Worm (Caenorhabditis elegans) whole organism, L4 larva: ENCODE measurements around the gene prp-19.

Experiments
- F10B5.3 ChIP-seq: sonication (generic microtip); optimal IDR thresholded peaks from 2 replicates; lab custom pipeline; 2016; ENCODE audit warnings: mild to moderate bottlenecking, missing genetic modification characterization, missing compliant biosample characterization
- F37D6.2 ChIP-seq: sonication (generic microtip); optimal IDR thresholded peaks from 2 replicates; lab custom pipeline; 2016; ENCODE audit warnings: mild to moderate bottlenecking, missing genetic modification characterization, missing compliant biosample characterization
- F44E2.7 ChIP-seq: fragments of 200-800 bp; sonication (Bioruptor generic); IDR thresholded peaks from 2 replicates; pipeline ENCODE4 v2.1.2; 2022; ENCODE audit warnings: missing genetic modification characterization, missing compliant biosample characterization
- F49E8.2 ChIP-seq: sonication (generic microtip); optimal IDR thresholded peaks from 2 replicates; lab custom pipeline; 2016; ENCODE audit warnings: missing compliant biosample characterization, mild to moderate bottlenecking, missing genetic modification characterization, borderline replicate concordance
- T26A8.4 ChIP-seq: fragments of 200-800 bp; sonication (Bioruptor generic); IDR thresholded peaks from 2 replicates; pipeline ENCODE4 v1.3.6; 2022; ENCODE audit warnings: missing genetic modification characterization, missing compliant biosample characterization
- Y105C5A.15 ChIP-seq: fragments of 200-800 bp; sonication (Bioruptor generic); IDR thresholded peaks from 2 replicates; pipeline ENCODE4 v1.3.6; 2022; ENCODE audit warnings: missing genetic modification characterization, missing compliant biosample characterization
- Y75B8A.6 ChIP-seq: fragments of 200-800 bp; sonication (Bioruptor generic); IDR thresholded peaks from 2 replicates; pipeline ENCODE4 v1.3.6; 2022; ENCODE audit warnings: missing genetic modification reagents, missing genetic modification characterization, missing compliant biosample characterization
- ZK337.2 ChIP-seq: fragments of 200-800 bp; sonication (Bioruptor generic); IDR thresholded peaks from 2 replicates; pipeline ENCODE4 v1.3.6; 2022; ENCODE audit warnings: missing genetic modification reagents, missing genetic modification characterization, missing compliant biosample characterization
- aha-1 ChIP-seq: fragments of 150-350 bp; peaks from one replicate; lab custom pipeline; 2014; ENCODE audit warnings: missing biosample characterization, missing genetic modification characterization
- aly-2 ChIP-seq: sonication (generic microtip); optimal IDR thresholded peaks from 2 replicates; lab custom pipeline; 2018; ENCODE audit warnings: missing biosample characterization, missing genetic modification characterization
- ama-1 ChIP-seq: fragments of 150-350 bp; optimal IDR thresholded peaks from 2 replicates; lab custom pipeline; 2014; ENCODE audit warnings: inconsistent platforms, mixed read lengths
- arid-1 ChIP-seq: fragments of 200-800 bp; sonication (Bioruptor generic); conservative IDR thresholded peaks from 2 replicates; pipeline ENCODE4 v1.3.6; 2022; ENCODE audit warnings: missing genetic modification reagents, missing genetic modification characterization, missing compliant biosample characterization
- attf-4 ChIP-seq: sonication (generic microtip); optimal IDR thresholded peaks from 3 replicates; lab custom pipeline; 2017; ENCODE audit warnings: missing biosample characterization, missing genetic modification characterization
- ceh-44 ChIP-seq: fragments of 200-800 bp; sonication (Bioruptor generic); IDR thresholded peaks from 2 replicates; pipeline ENCODE4 v1.3.6; 2022; ENCODE audit warnings: missing genetic modification reagents, missing genetic modification characterization, missing compliant biosample characterization
- ces-1 ChIP-seq: fragments of 150-350 bp; sonication (generic microtip); optimal IDR thresholded peaks from 4 replicates; lab custom pipeline; 2014; ENCODE audit warnings: missing biosample characterization, missing genetic modification reagents, missing genetic modification characterization
- cey-2 ChIP-seq: sonication (generic microtip); optimal IDR thresholded peaks from 3 replicates; lab custom pipeline; 2017; ENCODE audit warnings: missing genetic modification characterization, mild to moderate bottlenecking, missing compliant biosample characterization, antibody characterized with exemption, borderline replicate concordance; ENCODE audit not compliant: insufficient read depth
- daf-19 ChIP-seq: fragments of 200-800 bp; sonication (Bioruptor generic); conservative IDR thresholded peaks from 2 replicates; pipeline ENCODE4 v1.3.6; 2022; ENCODE audit warnings: missing genetic modification characterization, missing compliant biosample characterization
- daf-8 ChIP-seq: fragments of 200-800 bp; sonication (Bioruptor generic); IDR thresholded peaks from 2 replicates; pipeline ENCODE4 v1.3.6; 2022; ENCODE audit warnings: missing genetic modification characterization, missing compliant biosample characterization
- dmd-8 ChIP-seq: fragments of 200-800 bp; sonication (Bioruptor generic); IDR thresholded peaks from 2 replicates; pipeline ENCODE4 v1.3.6; 2022; ENCODE audit warnings: missing genetic modification characterization, missing compliant biosample characterization
- dmd-9 ChIP-seq: fragments of 200-800 bp; sonication (Bioruptor generic); IDR thresholded peaks from 2 replicates; pipeline ENCODE4 v1.3.6; 2022; ENCODE audit warnings: missing genetic modification reagents, missing genetic modification characterization, missing compliant biosample characterization
- fkh-10 ChIP-seq: fragments of 150-350 bp; optimal IDR thresholded peaks from 2 replicates; lab custom pipeline; 2014; ENCODE audit warnings: missing biosample characterization, missing genetic modification reagents, missing genetic modification characterization
- hif-1 ChIP-seq, 2 experiments: sonication (generic microtip); optimal IDR thresholded peaks; 2 replicates each; lab custom pipeline; 2016 to 2017; ENCODE audit warnings: missing compliant biosample characterization in 2 of 2, missing genetic modification characterization in 2 of 2, missing genetic modification reagents in 2 of 2, missing genotype in 2 of 2, mild to moderate bottlenecking in 1 of 2
- hmg-1.1 ChIP-seq: fragments of 200-800 bp; sonication (Bioruptor generic); IDR thresholded peaks from 2 replicates; pipeline ENCODE4 v1.3.6; 2022; ENCODE audit warnings: missing genetic modification reagents, missing genetic modification characterization, missing compliant biosample characterization
- jun-1 ChIP-seq: fragments of 150-350 bp; optimal IDR thresholded peaks from 2 replicates; lab custom pipeline; 2014; ENCODE audit warnings: missing biosample characterization, missing genetic modification reagents, missing genetic modification characterization
- lim-7 ChIP-seq: fragments of 200-800 bp; sonication (Bioruptor generic); IDR thresholded peaks from 2 replicates; pipeline ENCODE4 v1.3.6; 2022; ENCODE audit warnings: missing genetic modification characterization, missing compliant biosample characterization
- lin-15B ChIP-seq: fragments of 150-350 bp; sonication (generic microtip); optimal IDR thresholded peaks from 3 replicates; lab custom pipeline; 2014; ENCODE audit warnings: missing biosample characterization, missing genetic modification characterization
- lin-38 ChIP-seq: fragments of 200-800 bp; sonication (Bioruptor generic); IDR thresholded peaks from 2 replicates; pipeline ENCODE4 v1.3.6; 2022; ENCODE audit warnings: missing genetic modification reagents, missing genetic modification characterization, missing compliant biosample characterization
- lin-39 ChIP-seq: fragments of 150-350 bp; optimal IDR thresholded peaks from 2 replicates; lab custom pipeline; 2014; ENCODE audit warnings: missing biosample characterization, missing genetic modification reagents, missing genetic modification characterization
- madf-5 ChIP-seq, 2 experiments: fragments of 200-800 bp; sonication (Bioruptor generic); IDR thresholded peaks; 2 replicates each; pipeline ENCODE4 v1.3.6; 2022; ENCODE audit warnings: missing compliant biosample characterization in 2 of 2, missing genetic modification characterization in 2 of 2
- madf-9 ChIP-seq: fragments of 200-800 bp; sonication (Bioruptor generic); conservative IDR thresholded peaks from 2 replicates; pipeline ENCODE4 v1.3.6; 2022; ENCODE audit warnings: missing genetic modification reagents, missing genetic modification characterization, missing compliant biosample characterization
- mdl-1 ChIP-seq, 2 experiments: fragments of 150-350 bp in 1 of 2; sonication (generic microtip) in 1 of 2; optimal IDR thresholded peaks; 2 replicates each; lab custom pipeline; 2014 to 2017; ENCODE audit warnings: missing biosample characterization in 2 of 2, missing genetic modification characterization in 2 of 2
- mes-2 ChIP-seq: sonication (generic microtip); optimal IDR thresholded peaks from 2 replicates; lab custom pipeline; 2016; ENCODE audit warnings: missing genotype, mild to moderate bottlenecking, missing genetic modification characterization, missing compliant biosample characterization; ENCODE audit not compliant: poor library complexity, severe bottlenecking
- mxl-3 ChIP-seq: fragments of 200-800 bp; sonication (Bioruptor generic); optimal IDR thresholded peaks from 2 replicates; lab custom pipeline; 2018; ENCODE audit warnings: mild to moderate bottlenecking, missing genetic modification characterization, missing compliant biosample characterization
- nhr-237 ChIP-seq: sonication (generic microtip); optimal IDR thresholded peaks from 2 replicates; lab custom pipeline; 2017; ENCODE audit warnings: missing biosample characterization, missing genetic modification characterization
- nhr-48 ChIP-seq: sonication (generic microtip); optimal IDR thresholded peaks from 2 replicates; lab custom pipeline; 2016; ENCODE audit warnings: mild to moderate bottlenecking, missing genetic modification characterization, missing compliant biosample characterization
- nhr-6 ChIP-seq: fragments of 150-350 bp; optimal IDR thresholded peaks from 2 replicates; lab custom pipeline; 2014; ENCODE audit warnings: missing biosample characterization, missing genetic modification characterization
- nhr-76 ChIP-seq: fragments of 150-350 bp; optimal IDR thresholded peaks from 2 replicates; lab custom pipeline; 2014; ENCODE audit warnings: missing biosample characterization, missing genetic modification characterization
- php-3 ChIP-seq: fragments of 200-800 bp; sonication (Bioruptor generic); IDR thresholded peaks from 2 replicates; pipeline ENCODE4 v1.3.6; 2022; ENCODE audit warnings: missing genetic modification reagents, missing genetic modification characterization, missing compliant biosample characterization
- pqm-1 ChIP-seq: sonication (generic microtip); optimal IDR thresholded peaks from 2 replicates; lab custom pipeline; 2017; ENCODE audit warnings: missing biosample characterization, missing genetic modification characterization
- saeg-2 ChIP-seq: fragments of 200-800 bp; sonication (Bioruptor generic); IDR thresholded peaks from 2 replicates; pipeline ENCODE4 v1.3.6; 2022; ENCODE audit warnings: missing genetic modification reagents, missing genetic modification characterization, missing compliant biosample characterization
- sdz-12 ChIP-seq: fragments of 200-800 bp; sonication (Bioruptor generic); optimal IDR thresholded peaks from 2 replicates; lab custom pipeline; 2018; ENCODE audit warnings: mild to moderate bottlenecking, missing genetic modification characterization, missing compliant biosample characterization
- set-16 ChIP-seq: fragments of 200-800 bp; sonication (Bioruptor generic); IDR thresholded peaks from 2 replicates; pipeline ENCODE4 v1.3.6; 2022; ENCODE audit warnings: missing genetic modification reagents, missing genetic modification characterization, missing compliant biosample characterization
- skn-1 ChIP-seq: fragments of 150-350 bp; optimal IDR thresholded peaks from 2 replicates; lab custom pipeline; 2014; ENCODE audit warnings: missing biosample characterization, missing genetic modification characterization
- snpc-1.2 ChIP-seq: fragments of 200-800 bp; sonication (Bioruptor generic); IDR thresholded peaks from 2 replicates; pipeline ENCODE4 v1.3.6; 2022; ENCODE audit warnings: missing genetic modification reagents, missing genetic modification characterization, missing compliant biosample characterization
- unc-39 ChIP-seq: sonication (generic microtip); optimal IDR thresholded peaks from 2 replicates; lab custom pipeline; 2017; ENCODE audit warnings: missing biosample characterization, missing genetic modification characterization
- vab-7 ChIP-seq: fragments of 200-800 bp; sonication (Bioruptor generic); IDR thresholded peaks from 2 replicates; pipeline ENCODE4 v1.3.6; 2022; ENCODE audit warnings: missing genetic modification reagents, missing genetic modification characterization, missing compliant biosample characterization
- zag-1 ChIP-seq: fragments of 150-350 bp; optimal IDR thresholded peaks from 2 replicates; lab custom pipeline; 2014; ENCODE audit warnings: missing biosample characterization, missing genetic modification characterization
- zfp-2 ChIP-seq: sonication (generic microtip); optimal IDR thresholded peaks from 2 replicates; lab custom pipeline; 2016; ENCODE audit warnings: mild to moderate bottlenecking, missing genetic modification characterization, missing compliant biosample characterization
- zfp-3 ChIP-seq: fragments of 200-800 bp; sonication (Bioruptor generic); conservative IDR thresholded peaks from 2 replicates; pipeline ENCODE4 v1.3.6; 2022; ENCODE audit warnings: missing genetic modification reagents, missing genetic modification characterization, missing compliant biosample characterization
- zip-2 ChIP-seq: fragments of 150-350 bp; optimal IDR thresholded peaks from 2 replicates; lab custom pipeline; 2014; ENCODE audit warnings: missing biosample characterization, missing genetic modification characterization
- ztf-11 ChIP-seq: fragments of 150-350 bp; optimal IDR thresholded peaks from 2 replicates; lab custom pipeline; 2014; ENCODE audit warnings: missing biosample characterization, missing genetic modification characterization

prp-19 gene

ce11 chrIII:5201267-5201666 is 29.4 kb upstream of the prp-19 start (continued):
- TF ChIP-seq saeg-2, result no peak
- no peak for TF ChIP-seq nhr-237 (tag; lab: Kevin White, UChicago)
- TF ChIP-seq attf-4 (tag; lab: Kevin White, UChicago), result no peak
- TF ChIP-seq aly-2, result no peak
- TF ChIP-seq mes-2 (tag; lab: Kevin White, UChicago), result no peak

- TF ChIP-seq unc-39 (tag; lab: Kevin White, UChicago) (no peak), nhr-48 (tag; lab: Kevin White, UChicago) (no peak), lin-39 (no peak), dmd-9 (GFP tag; lab: Robert Waterston, UW) (no peak), ZK337.2 (GFP tag; lab: Robert Waterston, UW) (no peak), madf-9 (GFP tag; lab: Robert Waterston, UW) (no peak), php-3 (no peak), hmg-1.1 (GFP tag; lab: Robert Waterston, UW) (no peak), daf-8 (GFP tag; lab: Robert Waterston, UW) (no peak), Y75B8A.6 (no peak), hif-1 (tag; optimal IDR thresholded peaks at IDR 0.05; lab: Kevin White, UChicago) (peak in 1 of 2 experiments; percentile 44), zfp-2 (tag; lab: Kevin White, UChicago) (no peak), mdl-1 (tag; optimal IDR thresholded peaks at IDR 0.05; lab: Kevin White, UChicago) (no peak), ama-1 (lab: Kevin White, UChicago) (no peak), sdz-12 (GFP tag; lab: Kevin White, UChicago) (no peak), fkh-10 (GFP tag; lab: Kevin White, UChicago) (no peak), jun-1 (tag; lab: Kevin White, UChicago) (no peak), F10B5.3 (no peak), T26A8.4 (no peak), ceh-44 (GFP tag; lab: Robert Waterston, UW) (no peak), F44E2.7 (GFP tag; lab: Robert Waterston, UW) (no peak), nhr-76 (tag; lab: Kevin White, UChicago) (no peak), set-16 (GFP tag; lab: Robert Waterston, UW) (no peak), dmd-8 (GFP tag; lab: Robert Waterston, UW) (no peak), Y105C5A.15 (GFP tag; lab: Robert Waterston, UW) (no peak), madf-5 (GFP tag; IDR thresholded peaks at IDR 0.05; lab: Robert Waterston, UW) (no peak), nhr-6 (tag; lab: Kevin White, UChicago) (no peak), pqm-1 (peak; percentile 75), mxl-3 (no peak), arid-1 (no peak), ztf-11 (tag; lab: Kevin White, UChicago) (no peak), lin-15B (no peak), zfp-3 (no peak), F37D6.2 (tag; lab: Kevin White, UChicago) (no peak), daf-19 (no peak), ces-1 (GFP tag; lab: Kevin White, UChicago) (no peak), zip-2 (no peak), cey-2 (no peak), lin-38 (GFP tag; lab: Robert Waterston, UW) (no peak), aha-1 (no peak), vab-7 (GFP tag; lab: Robert Waterston, UW) (no peak), lim-7 (GFP tag; lab: Robert Waterston, UW) (0 out of 2 replicates have a peak, but pooled peaks have one; percentile 34), saeg-2 (no peak), skn-1 (tag; lab: Kevin White, UChicago) (no peak), zag-1 (tag; lab: Kevin White, UChicago) (no peak), F49E8.2 (no peak), snpc-1.2 (GFP tag; lab: Robert Waterston, UW) (no peak)
Measured at ce11 chrIII:5200349-5200748, 28.5 kb upstream of the prp-19 start.
